Fruit fly (Drosophila melanogaster): ENCODE results near the gene CG6638.

- TF ChIP-seq Hr96 (GFP tag; optimal IDR thresholded peaks at IDR 0.05) (no peak), tj (GFP tag; optimal IDR thresholded peaks at IDR 0.05) (peak; percentile 65), toe (GFP tag; optimal IDR thresholded peaks at IDR 0.05) (peak; percentile 48), bab1 (GFP tag; optimal IDR thresholded peaks at IDR 0.05) (peak; percentile 21), CG7101 (tag; optimal IDR thresholded peaks at IDR 0.05) (peak; percentile 47), Crg-1 (GFP tag; optimal IDR thresholded peaks at IDR 0.05) (peak; percentile 25), CG1620 (GFP tag; optimal IDR thresholded peaks at IDR 0.05) (peak; percentile 30), CG14711 (tag; optimal IDR thresholded peaks at IDR 0.05) (peak; percentile 28), cic (GFP tag; optimal IDR thresholded peaks at IDR 0.05) (peak; percentile 66), CG7045 (GFP tag; optimal IDR thresholded peaks at IDR 0.05) (peak; percentile 4), kay (GFP tag; ENCODE audit: borderline replicate concordance) (peak; percentile 97)
Observed at dm6 chr3L:8546355-8546771, 29.5 kb downstream of the CG6638 start.

All from whole organism, adult.